Worm (Caenorhabditis elegans) whole organism, L1 larva: ENCODE measurements around the gene F14B8.5.

Experiments
- dsc-1 ChIP-seq: sonication (generic microtip); optimal IDR thresholded peaks from 2 replicates; lab custom pipeline; 2016; ENCODE audit warnings: mild to moderate bottlenecking, missing genetic modification characterization, missing compliant biosample characterization
- egl-27 ChIP-seq, 2 experiments: fragments of 150-350 bp in 1 of 2; sonication (generic microtip); optimal IDR thresholded peaks; 3 replicates each; lab custom pipeline; 2017 to 2018; ENCODE audit warnings: missing biosample characterization in 2 of 2, missing genetic modification characterization in 2 of 2, missing genetic modification reagents in 2 of 2
- nhr-11 ChIP-seq: fragments of 150-350 bp; optimal IDR thresholded peaks from 2 replicates; lab custom pipeline; 2014; ENCODE audit warnings: missing biosample characterization, missing genetic modification characterization
- nhr-237 ChIP-seq: fragments of 150-350 bp; optimal IDR thresholded peaks from 2 replicates; lab custom pipeline; 2014; ENCODE audit warnings: missing biosample characterization, missing genetic modification characterization
- unc-130 ChIP-seq: fragments of 150-350 bp; optimal IDR thresholded peaks from 2 replicates; lab custom pipeline; 2017; ENCODE audit warnings: missing biosample characterization, missing genetic modification characterization, inconsistent platforms

- TF ChIP-seq nhr-237 (tag; lab: Kevin White, UChicago), result no peak
- no peak for TF ChIP-seq nhr-11 (tag; lab: Kevin White, UChicago)
- no peak for TF ChIP-seq dsc-1
- TF ChIP-seq unc-130, result no peak
- TF ChIP-seq egl-27 (tag; optimal IDR thresholded peaks at IDR 0.05; lab: Kevin White, UChicago), result no peak
Observed at ce11 chrX:6928578-6928977, at the start of gene F14B8.5.
